Fruit fly (Drosophila melanogaster): ENCODE results near the gene CG32110.
A peak's percentile ranks its signal among the peaks of the same experiment; 100 is the strongest.

The CG32110 gene

DNA sequence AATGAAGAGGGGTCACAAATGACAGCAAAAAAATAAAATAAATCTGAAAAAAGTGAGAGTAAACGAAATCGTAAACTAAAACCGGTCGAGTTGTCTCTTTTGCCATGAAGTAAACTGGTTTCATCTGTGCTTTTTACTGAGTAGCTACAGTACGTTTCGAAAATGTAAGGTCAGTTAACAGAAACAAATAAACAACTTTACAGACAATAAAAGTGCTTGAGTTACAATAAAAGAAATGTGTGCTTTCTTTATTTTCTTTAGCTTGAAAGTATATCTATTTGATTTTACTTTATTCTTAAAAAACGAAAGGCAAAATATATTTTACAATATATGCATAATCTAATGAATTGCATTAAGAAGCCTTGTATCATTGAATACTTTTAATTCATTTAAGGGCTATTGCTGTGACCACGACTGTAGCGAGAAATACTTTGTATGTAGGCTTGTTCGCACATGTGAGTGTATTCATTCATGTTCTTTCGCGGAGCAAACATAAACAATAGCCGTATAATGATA is 15.5 kb upstream of the CG32110 start (continued):
- TF ChIP-seq CG12071 (GFP tag; optimal IDR thresholded peaks at IDR 0.05), result peak; percentile 6
- no peak for TF ChIP-seq CG8281 (tag; optimal IDR thresholded peaks at IDR 0.05)
- no peak for TF ChIP-seq CG8944 (GFP tag; optimal IDR thresholded peaks at IDR 0.05)
- no peak for TF ChIP-seq yki (optimal IDR thresholded peaks at IDR 0.05)
- peak; percentile 40 for TF ChIP-seq Ssrp (tag; optimal IDR thresholded peaks at IDR 0.05)
- no peak for TF ChIP-seq ranshi (GFP tag; IDR thresholded peaks at IDR 0.05)
- TF ChIP-seq BEAF-32 (GFP tag; optimal IDR thresholded peaks at IDR 0.05), result no peak
- TF ChIP-seq CG8089 (GFP tag; optimal IDR thresholded peaks at IDR 0.05), result no peak
- no peak for TF ChIP-seq CG4282 (GFP tag; optimal IDR thresholded peaks at IDR 0.05)
- TF ChIP-seq Oli (tag; optimal IDR thresholded peaks at IDR 0.05), result peak; percentile 59
- no peak for TF ChIP-seq CG12236 (GFP tag; optimal IDR thresholded peaks at IDR 0.05)
- no peak for TF ChIP-seq trh (GFP tag; optimal IDR thresholded peaks at IDR 0.05)
- no peak for TF ChIP-seq sens-2 (GFP tag; IDR thresholded peaks at IDR 0.05)
- TF ChIP-seq CG4854 (GFP tag; optimal IDR thresholded peaks at IDR 0.05), result peak; percentile 23
- TF ChIP-seq gro (GFP tag; optimal IDR thresholded peaks at IDR 0.05), result no peak
- peak; percentile 96 for TF ChIP-seq Blimp-1 (GFP tag; optimal IDR thresholded peaks at IDR 0.05)
- TF ChIP-seq CG2875 (GFP tag; optimal IDR thresholded peaks at IDR 0.05), result peak; percentile 9
- TF ChIP-seq CG13624 (GFP tag; optimal IDR thresholded peaks at IDR 0.05), result peak; percentile 60
- TF ChIP-seq CG18619 (GFP tag; optimal IDR thresholded peaks at IDR 0.05), result peak; percentile 63
- TF ChIP-seq CG11398 (GFP tag; optimal IDR thresholded peaks at IDR 0.05), result no peak
- no peak for TF ChIP-seq HmgD (GFP tag; optimal IDR thresholded peaks at IDR 0.05)
- no peak for TF ChIP-seq gsb (GFP tag; IDR thresholded peaks at IDR 0.05)
- no peak for TF ChIP-seq nerfin-2 (GFP tag; IDR thresholded peaks at IDR 0.05; ENCODE audit: partially characterized antibody)
- peak; percentile 39 for TF ChIP-seq CG13775 (GFP tag; optimal IDR thresholded peaks at IDR 0.05)
- peak; percentile 69 for TF ChIP-seq CG17359 (tag; optimal IDR thresholded peaks at IDR 0.05)
- no peak for TF ChIP-seq Gsc (GFP tag; IDR thresholded peaks at IDR 0.05)
- peak; percentile 62 for TF ChIP-seq D19A (tag; optimal IDR thresholded peaks at IDR 0.05)
- TF ChIP-seq H15 (GFP tag; IDR thresholded peaks at IDR 0.05), result no peak
- no peak for TF ChIP-seq CG10959 (GFP tag; IDR thresholded peaks at IDR 0.05)
- 0 out of 2 replicates have a peak, but pooled peaks have one; percentile 40 for TF ChIP-seq CG7372 (GFP tag; IDR thresholded peaks at IDR 0.05)
- TF ChIP-seq bab2 (GFP tag; optimal IDR thresholded peaks at IDR 0.05), result peak; percentile 50
- TF ChIP-seq E2f1 (GFP tag; IDR thresholded peaks at IDR 0.05), result no peak; the same call in 1 of the 2 replicates
- no peak for TF ChIP-seq CG4360 (GFP tag; IDR thresholded peaks at IDR 0.05)
- TF ChIP-seq CG11504 (tag; optimal IDR thresholded peaks at IDR 0.05), result peak; percentile 79
- no peak for TF ChIP-seq NC2α (GFP tag; optimal IDR thresholded peaks at IDR 0.05)
- peak; percentile 63 for TF ChIP-seq CG12219 (GFP tag; optimal IDR thresholded peaks at IDR 0.05)
- TF ChIP-seq CG8290 (GFP tag; optimal IDR thresholded peaks at IDR 0.05), result peak; percentile 50
- TF ChIP-seq CG8290 (tag; optimal IDR thresholded peaks at IDR 0.05), result peak in 1 of 2 experiments; percentile 4
- TF ChIP-seq lola (GFP tag; optimal IDR thresholded peaks at IDR 0.05), result peak in 1 of 3 experiments; percentile 48
- no peak for TF ChIP-seq insv (GFP tag; optimal IDR thresholded peaks at IDR 0.05)
- TF ChIP-seq Xrp1 (GFP tag; IDR thresholded peaks at IDR 0.05), result peak; percentile 64; the same call in 1 of the 2 replicates
- TF ChIP-seq cas (GFP tag; IDR thresholded peaks at IDR 0.05), result no peak
- no peak for TF ChIP-seq Sry-β (GFP tag; optimal IDR thresholded peaks at IDR 0.05)
- TF ChIP-seq CG4424 (GFP tag; optimal IDR thresholded peaks at IDR 0.05), result peak; percentile 58
- TF ChIP-seq ap (GFP tag; IDR thresholded peaks at IDR 0.05), result no peak
- peak; percentile 76 for TF ChIP-seq dmrt99B (tag; optimal IDR thresholded peaks at IDR 0.05)
- no peak for TF ChIP-seq crp (GFP tag; optimal IDR thresholded peaks at IDR 0.05)
- TF ChIP-seq bbx (GFP tag; IDR thresholded peaks at IDR 0.05; ENCODE audit: partially characterized antibody), result no peak
- peak; percentile 25 for TF ChIP-seq CG10654 (GFP tag; optimal IDR thresholded peaks at IDR 0.05)
- peak; percentile 73 for TF ChIP-seq CG30403 (GFP tag; optimal IDR thresholded peaks at IDR 0.05)
- peak; percentile 0 for TF ChIP-seq CG9609 (GFP tag; optimal IDR thresholded peaks at IDR 0.05)

All from whole organism, embryonic.